Fruit fly (Drosophila melanogaster): ENCODE data around the gene prc.

prc gene

DNA sequence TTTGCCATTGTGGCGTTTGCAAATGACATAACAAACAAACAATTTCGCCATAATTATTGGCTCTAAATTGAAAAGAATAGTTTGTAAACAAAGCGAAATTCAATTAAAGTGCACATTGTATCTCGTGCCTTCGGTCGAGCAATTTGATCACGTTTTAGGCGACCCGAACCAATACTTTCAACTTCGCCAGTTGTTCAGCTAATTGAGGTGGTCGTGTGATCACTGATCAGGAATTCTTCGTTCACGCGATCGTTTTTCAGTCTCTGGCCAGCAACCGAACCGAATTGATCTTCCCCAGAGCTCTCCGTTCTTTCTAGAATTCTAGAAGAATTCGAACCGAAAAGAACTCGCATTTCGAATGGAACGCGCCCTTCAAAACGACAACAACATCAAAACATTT is 38.2 kb upstream of the prc start:
- TF ChIP-seq CG11093 (GFP tag; IDR thresholded peaks at IDR 0.05) (no peak), Ets97D (GFP tag; optimal IDR thresholded peaks at IDR 0.05) (no peak), Dfd (GFP tag; optimal IDR thresholded peaks at IDR 0.05) (no peak), CG7839 (tag; optimal IDR thresholded peaks at IDR 0.05) (no peak), CG1647 (GFP tag; optimal IDR thresholded peaks at IDR 0.05) (no peak), CG2199 (GFP tag; IDR thresholded peaks at IDR 0.05) (peak; percentile 44; the same call in 1 of the 3 replicates), rib (GFP tag; IDR thresholded peaks at IDR 0.05) (peak; percentile 11; the same call in 1 of the 2 replicates), CG3995 (GFP tag; optimal IDR thresholded peaks at IDR 0.05) (peak; percentile 5), CG9817 (tag; optimal IDR thresholded peaks at IDR 0.05) (no peak), gsb (GFP tag; IDR thresholded peaks at IDR 0.05) (no peak), prd (optimal IDR thresholded peaks at IDR 0.05) (no peak), prd (GFP tag; IDR thresholded peaks at IDR 0.05) (no peak), CG31224 (GFP tag; IDR thresholded peaks at IDR 0.05) (no peak), sr (GFP tag; IDR thresholded peaks at IDR 0.05) (no peak), ac (GFP tag; optimal IDR thresholded peaks at IDR 0.05) (no peak), cwo (GFP tag; optimal IDR thresholded peaks at IDR 0.05) (peak; percentile 74), dati (GFP tag; IDR thresholded peaks at IDR 0.05) (no peak), CG7928 (GFP tag; optimal IDR thresholded peaks at IDR 0.05) (no peak), CG12155 (GFP tag; optimal IDR thresholded peaks at IDR 0.05) (no peak), gro (GFP tag; optimal IDR thresholded peaks at IDR 0.05) (no peak), Chrac-16 (GFP tag; optimal IDR thresholded peaks at IDR 0.05) (no peak), CG6791 (GFP tag; IDR thresholded peaks at IDR 0.05; ENCODE audit: partially characterized antibody) (0 out of 3 replicates have a peak, but pooled peaks have one; percentile 43), aop (GFP tag; IDR thresholded peaks at IDR 0.05) (no peak), CG15601 (tag; optimal IDR thresholded peaks at IDR 0.05) (peak; percentile 53), CG32767 (GFP tag; IDR thresholded peaks at IDR 0.05) (no peak), en (GFP tag; optimal IDR thresholded peaks at IDR 0.05) (no peak), CG17361 (GFP tag; IDR thresholded peaks at IDR 0.05) (no peak), CG10565 (GFP tag; optimal IDR thresholded peaks at IDR 0.05) (no peak), salm (tag; optimal IDR thresholded peaks at IDR 0.05) (no peak), ham (GFP tag; IDR thresholded peaks at IDR 0.05) (no peak), CG10462 (GFP tag; optimal IDR thresholded peaks at IDR 0.05) (no peak), unpg (GFP tag; optimal IDR thresholded peaks at IDR 0.05) (no peak), ttk (GFP tag; IDR thresholded peaks at IDR 0.05) (no peak), Myb (GFP tag; optimal IDR thresholded peaks at IDR 0.05) (no peak), CG17328 (GFP tag; IDR thresholded peaks at IDR 0.05) (no peak), stc (GFP tag; IDR thresholded peaks at IDR 0.05) (no peak), CG14014 (GFP tag; IDR thresholded peaks at IDR 0.05) (no peak), lab (GFP tag; optimal IDR thresholded peaks at IDR 0.05) (no peak), ranshi (GFP tag; IDR thresholded peaks at IDR 0.05) (no peak), pb (GFP tag; optimal IDR thresholded peaks at IDR 0.05) (no peak), mam (GFP tag; optimal IDR thresholded peaks at IDR 0.05) (no peak), ato (GFP tag; IDR thresholded peaks at IDR 0.05; ENCODE audit: partially characterized antibody) (no peak), eve (GFP tag; optimal IDR thresholded peaks at IDR 0.05) (no peak), fu2 (GFP tag; optimal IDR thresholded peaks at IDR 0.05) (no peak), eyg (GFP tag; optimal IDR thresholded peaks at IDR 0.05) (no peak), Doc3 (GFP tag; IDR thresholded peaks at IDR 0.05; ENCODE audit: partially characterized antibody) (no peak), sug (tag; optimal IDR thresholded peaks at IDR 0.05) (no peak), CG11504 (tag; optimal IDR thresholded peaks at IDR 0.05) (no peak), CG1529 (GFP tag; optimal IDR thresholded peaks at IDR 0.05) (no peak), CG3065 (GFP tag; optimal IDR thresholded peaks at IDR 0.05) (no peak), B-H1 (GFP tag; IDR thresholded peaks at IDR 0.05) (no peak), B-H2 (GFP tag; optimal IDR thresholded peaks at IDR 0.05) (no peak), CG16815 (GFP tag; optimal IDR thresholded peaks at IDR 0.05) (no peak)

Measured in whole organism, embryonic.